Worm (Caenorhabditis elegans): ENCODE data around the gene chmp-7.

ce11 chrII:9060332-9060840 is 5.6 kb downstream of the chmp-7 start:
- TF ChIP-seq pha-4 (tag; optimal IDR thresholded peaks at IDR 0.05) (no peak), tbx-2 (tag; optimal IDR thresholded peaks at IDR 0.05) (peak; percentile 96), dve-1 (tag; optimal IDR thresholded peaks at IDR 0.05) (peak; percentile 93), hlh-8 (tag; optimal IDR thresholded peaks at IDR 0.05) (peak; percentile 80), pag-3 (tag; optimal IDR thresholded peaks at IDR 0.05; ENCODE audit: borderline replicate concordance) (no peak), ceh-9 (tag; optimal IDR thresholded peaks at IDR 0.05) (no peak), ama-1 (optimal IDR thresholded peaks at IDR 0.05) (peak; percentile 10), T23F11.4 (GFP tag; optimal IDR thresholded peaks at IDR 0.05) (peak; percentile 63), unc-55 (GFP tag; optimal IDR thresholded peaks at IDR 0.05) (peak; percentile 81), pax-1 (tag; optimal IDR thresholded peaks at IDR 0.05) (no peak), unc-86 (tag; optimal IDR thresholded peaks at IDR 0.05) (peak; percentile 69)

All from whole organism, late embryonic.